Worm (Caenorhabditis elegans): ENCODE results near the gene D2023.4.

The D2023.4 gene

ce11 chrV:11829282-11829681 lies 3.7 kb upstream of the D2023.4 start, which contains the start of gene col-158:
Gene col-158, plus strand, starts transcription at chrV:11829582.
- TF ChIP-seq egl-18 (GFP tag; IDR thresholded peaks at IDR 0.05) (no peak), B0261.1 (tag; optimal IDR thresholded peaks at IDR 0.05) (no peak), ceh-58 (GFP tag; IDR thresholded peaks at IDR 0.05) (no peak), Y95B8A.8 (GFP tag; IDR thresholded peaks at IDR 0.05) (no peak), ztf-3 (GFP tag; optimal IDR thresholded peaks at IDR 0.05) (no peak), akir-1 (GFP tag; optimal IDR thresholded peaks at IDR 0.05) (no peak), lag-1 (GFP tag; IDR thresholded peaks at IDR 0.05) (no peak), cebp-1 (GFP tag; IDR thresholded peaks at IDR 0.05) (no peak), cebp-1 (tag; optimal IDR thresholded peaks at IDR 0.05) (no peak), D2030.7 (GFP tag; IDR thresholded peaks at IDR 0.05) (no peak), T07F8.4 (tag; optimal IDR thresholded peaks at IDR 0.05) (no peak), Y56A3A.18 (GFP tag; IDR thresholded peaks at IDR 0.05) (no peak)

DNA sequence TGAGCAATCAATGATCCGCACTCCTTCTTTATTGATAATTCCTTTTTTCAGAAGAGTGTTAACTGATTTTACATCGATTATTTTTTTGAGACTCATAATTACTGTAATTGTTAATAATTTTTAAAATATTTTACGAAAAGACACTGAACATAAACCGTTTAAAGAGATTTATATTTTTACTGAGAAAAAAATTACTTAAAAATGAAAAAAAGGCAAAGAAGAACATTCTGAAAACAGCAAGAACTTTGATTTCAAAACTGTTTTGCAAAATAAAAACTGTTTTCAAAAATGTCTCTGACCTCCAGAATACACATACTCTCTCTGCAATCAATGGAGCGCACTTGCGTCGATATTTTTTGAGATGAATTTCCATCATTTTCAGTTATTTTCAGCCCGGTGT lies 1.4 kb upstream of the D2023.4 start, which contains the start of the genes mpst-1 and D2023.6:
TSS of gene mpst-1 (minus strand) at position 101 of the 400 bp plus-strand sequence.
TSS of gene D2023.6 (plus strand) at position 388 of the 400 bp plus-strand sequence.
- TF ChIP-seq madf-8 (GFP tag; conservative IDR thresholded peaks at IDR 0.05) (no peak), hmg-1.2 (GFP tag; IDR thresholded peaks at IDR 0.05) (peak; percentile 74; the same call in 1 of the 2 replicates)

ce11 chrV:11823978-11824377 lies 1.6 kb downstream of the D2023.4 start:
- TF ChIP-seq tlf-1 (GFP tag; optimal IDR thresholded peaks at IDR 0.05) = peak; percentile 65
- no peak for TF ChIP-seq mxl-1 (tag; optimal IDR thresholded peaks at IDR 0.05)
- TF ChIP-seq ztf-22 (GFP tag; optimal IDR thresholded peaks at IDR 0.05) = no peak
- no peak for TF ChIP-seq ztf-25 (GFP tag; IDR thresholded peaks at IDR 0.05)
- TF ChIP-seq ztf-3 (GFP tag; optimal IDR thresholded peaks at IDR 0.05) = no peak
- TF ChIP-seq sptf-2 (GFP tag; optimal IDR thresholded peaks at IDR 0.05) = no peak
- TF ChIP-seq ztf-28 (GFP tag; IDR thresholded peaks at IDR 0.05) = no peak
- TF ChIP-seq madf-8 (GFP tag; conservative IDR thresholded peaks at IDR 0.05) = no peak
- no peak for TF ChIP-seq ceh-91 (GFP tag; IDR thresholded peaks at IDR 0.05)
- no peak for TF ChIP-seq nhr-27 (tag; optimal IDR thresholded peaks at IDR 0.05)
- 0 out of 2 replicates have a peak, but pooled peaks have one; percentile 17 for TF ChIP-seq lin-26 (GFP tag; IDR thresholded peaks at IDR 0.05)
- TF ChIP-seq cebp-1 (GFP tag; IDR thresholded peaks at IDR 0.05) = no peak
- TF ChIP-seq cebp-1 (tag; optimal IDR thresholded peaks at IDR 0.05) = peak; percentile 72
- TF ChIP-seq lsy-27 (tag; optimal IDR thresholded peaks at IDR 0.05; ENCODE audit: borderline replicate concordance, insufficient read depth) = no peak
- no peak for TF ChIP-seq snpc-1.1 (tag; optimal IDR thresholded peaks at IDR 0.05; ENCODE audit: insufficient read depth)
- TF ChIP-seq lin-40 (tag; optimal IDR thresholded peaks at IDR 0.05) = peak; percentile 57
- TF ChIP-seq repo-1 (tag; optimal IDR thresholded peaks at IDR 0.05) = peak; percentile 45
- TF ChIP-seq sdz-38 (tag; optimal IDR thresholded peaks at IDR 0.05) = no peak
- TF ChIP-seq F57A8.1 (GFP tag; optimal IDR thresholded peaks at IDR 0.05) = no peak
- peak; percentile 50; the same call in 1 of the 2 replicates for TF ChIP-seq B0336.3 (GFP tag; IDR thresholded peaks at IDR 0.05)
- 0 out of 2 replicates have a peak, but pooled peaks have one; percentile 14 for TF ChIP-seq C06A6.2 (GFP tag; conservative IDR thresholded peaks at IDR 0.05)
- TF ChIP-seq lag-1 (GFP tag; IDR thresholded peaks at IDR 0.05) = no peak
- TF ChIP-seq let-607 (tag; optimal IDR thresholded peaks at IDR 0.05) = peak in 1 of 2 experiments; percentile 50
- TF ChIP-seq Y67H2A.10 (GFP tag; conservative IDR thresholded peaks at IDR 0.05) = no peak
- TF ChIP-seq ceh-79 (tag; optimal IDR thresholded peaks at IDR 0.05) = no peak
- TF ChIP-seq F52B5.7 (tag; optimal IDR thresholded peaks at IDR 0.05) = peak; percentile 46
- TF ChIP-seq ekl-4 (GFP tag; IDR thresholded peaks at IDR 0.05) = peak; percentile 36; the same call in 1 of the 2 replicates
- TF ChIP-seq fkh-3 (tag; optimal IDR thresholded peaks at IDR 0.05) = no peak
- TF ChIP-seq aptf-3 (GFP tag; IDR thresholded peaks at IDR 0.05) = no peak
- no peak for TF ChIP-seq B0035.1 (tag; optimal IDR thresholded peaks at IDR 0.05)
- TF ChIP-seq Y56A3A.18 (GFP tag; IDR thresholded peaks at IDR 0.05) = no peak
- no peak for TF ChIP-seq ceh-58 (GFP tag; IDR thresholded peaks at IDR 0.05)
- no peak for TF ChIP-seq nfya-1 (tag; optimal IDR thresholded peaks at IDR 0.05; ENCODE audit: borderline replicate concordance, insufficient read depth)
- peak; percentile 3 for TF ChIP-seq unc-62 (GFP tag; optimal IDR thresholded peaks at IDR 0.05)
- TF ChIP-seq Y53F4B.3 (GFP tag; IDR thresholded peaks at IDR 0.05) = no peak
- no peak for TF ChIP-seq C17E4.6 (GFP tag; IDR thresholded peaks at IDR 0.05)
- TF ChIP-seq nhr-179 (tag; optimal IDR thresholded peaks at IDR 0.05) = no peak

All from whole organism, young adult.